Worm (Caenorhabditis elegans) whole organism, L1 larva: ENCODE results near the gene srh-300.

ENCODE experiments used
- C04F5.9 ChIP-seq: sonication (generic microtip); optimal IDR thresholded peaks from 2 replicates; lab custom pipeline; 2016; ENCODE audit warnings: missing genetic modification characterization, missing compliant biosample characterization
- nhr-85 ChIP-seq: sonication (generic microtip); peaks from one replicate; lab custom pipeline; 2016; ENCODE audit warnings: missing genetic modification characterization, inconsistent platforms, missing compliant biosample characterization
- unc-86 ChIP-seq: sonication (generic microtip); optimal IDR thresholded peaks from 2 replicates; lab custom pipeline; 2016; ENCODE audit warnings: missing genetic modification characterization, missing compliant biosample characterization

DNA sequence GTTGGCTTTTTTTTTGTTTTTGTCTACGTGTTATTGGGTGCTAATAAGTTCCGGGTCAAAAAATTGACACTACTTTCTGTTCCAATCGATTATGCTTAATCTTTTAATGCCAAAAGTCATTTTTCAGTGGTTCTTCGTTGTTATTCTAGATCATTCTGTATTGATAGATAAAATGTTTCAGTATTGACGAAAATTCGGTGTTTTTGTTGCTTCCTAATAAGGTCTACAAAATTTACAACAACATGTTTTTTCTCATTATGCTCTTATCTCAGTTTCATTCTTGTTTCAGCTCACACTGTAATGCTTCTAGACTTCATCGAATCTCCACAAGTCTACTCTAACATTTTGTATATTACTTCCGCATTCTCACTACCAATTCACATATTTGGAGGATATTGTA is 9.4 kb downstream of the srh-300 start, which contains the start of gene srh-303:
- TF ChIP-seq nhr-85 (tag; lab: Kevin White, UChicago) (no peak), unc-86 (tag; lab: Kevin White, UChicago) (no peak), C04F5.9 (no peak)
